Worm (Caenorhabditis elegans): ENCODE measurements around the gene lec-9.
"Not testable (repeated sequence)": the region's sequence is repeated elsewhere in the genome, so short reads cannot be mapped to it uniquely, and the experiment has no call there.

ce11 chrX:17550755-17551154 is 49.5 kb upstream of the lec-9 start, which contains the start of gene hlh-28:
- not testable (repeated sequence) for TF ChIP-seq snpc-4 (GFP tag; optimal IDR thresholded peaks at IDR 0.05); snpc-4 (tag; optimal IDR thresholded peaks at IDR 0.05); ets-4 (GFP tag; optimal IDR thresholded peaks at IDR 0.05); attf-5 (GFP tag; optimal IDR thresholded peaks at IDR 0.05); rcor-1 (GFP tag; IDR thresholded peaks at IDR 0.05); Y53F4B.3 (GFP tag; IDR thresholded peaks at IDR 0.05); F23B12.7 (tag; optimal IDR thresholded peaks at IDR 0.05; ENCODE audit: insufficient read depth)
